Worm (Caenorhabditis elegans): ENCODE data around the gene mnm-2.

mnm-2 gene

ce11 chrX:7424813-7425212 is at the start of gene mnm-2:
Gene mnm-2 (minus strand): TSS chrX:7424913.
- TF ChIP-seq nhr-77 (tag; optimal IDR thresholded peaks at IDR 0.05) = no peak

DNA sequence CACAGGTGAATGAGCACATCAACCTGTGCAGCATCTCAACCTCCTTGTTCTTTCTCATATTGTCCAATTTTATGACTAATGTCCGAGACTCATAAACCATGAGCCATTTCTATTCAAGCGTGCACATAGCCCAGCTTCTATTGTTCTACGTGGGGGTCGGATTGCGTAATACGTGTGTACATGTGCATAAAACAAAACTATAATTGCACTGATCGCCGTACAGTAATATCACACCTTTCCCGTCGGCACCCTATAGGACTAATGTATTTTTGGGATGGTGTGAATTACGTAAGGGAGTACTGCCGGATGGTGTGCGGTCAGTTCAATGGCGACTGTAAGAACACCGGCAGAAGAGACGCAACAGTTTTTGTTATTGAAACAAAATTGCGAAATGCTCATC is 45.2 kb upstream of the mnm-2 start:
- TF ChIP-seq R02D3.7 (tag; optimal IDR thresholded peaks at IDR 0.05) (no peak), ztf-4 (tag; optimal IDR thresholded peaks at IDR 0.05) (no peak), nhr-77 (tag; optimal IDR thresholded peaks at IDR 0.05) (no peak), peb-1 (tag; optimal IDR thresholded peaks at IDR 0.05) (no peak), zag-1 (tag; optimal IDR thresholded peaks at IDR 0.05) (no peak), alr-1 (tag; optimal IDR thresholded peaks at IDR 0.05) (no peak), ZK546.5 (tag; optimal IDR thresholded peaks at IDR 0.05) (no peak)

- TF ChIP-seq elt-3 (tag; optimal IDR thresholded peaks at IDR 0.05) = no peak
- no peak for TF ChIP-seq blmp-1 (tag; optimal IDR thresholded peaks at IDR 0.05; ENCODE audit: insufficient read depth)
- no peak for TF ChIP-seq nhr-6 (tag; optimal IDR thresholded peaks at IDR 0.05)
- TF ChIP-seq ceh-82 (tag; optimal IDR thresholded peaks at IDR 0.05) = no peak
- TF ChIP-seq ceh-16 (tag; optimal IDR thresholded peaks at IDR 0.05) = no peak
- no peak for TF ChIP-seq unc-55 (GFP tag; optimal IDR thresholded peaks at IDR 0.05)
- no peak for TF ChIP-seq egl-27 (tag; optimal IDR thresholded peaks at IDR 0.05)
- TF ChIP-seq snpc-4 (tag; optimal IDR thresholded peaks at IDR 0.05) = no peak
- TF ChIP-seq peb-1 (tag; optimal IDR thresholded peaks at IDR 0.05) = no peak
- no peak for TF ChIP-seq dmd-4 (tag; optimal IDR thresholded peaks at IDR 0.05)
- no peak for TF ChIP-seq nhr-10 (tag; optimal IDR thresholded peaks at IDR 0.05)
- no peak for TF ChIP-seq crh-2 (tag; optimal IDR thresholded peaks at IDR 0.05)
- TF ChIP-seq nhr-12 (tag; optimal IDR thresholded peaks at IDR 0.05) = no peak
- TF ChIP-seq Y55F3AM.14 (GFP tag; optimal IDR thresholded peaks at IDR 0.05) = no peak
- TF ChIP-seq nhr-11 (tag; optimal IDR thresholded peaks at IDR 0.05) = no peak
- TF ChIP-seq lin-11 (tag; optimal IDR thresholded peaks at IDR 0.05) = no peak
Observed at ce11 chrX:7466682-7467081, 42.0 kb upstream of the mnm-2 start.

- TF ChIP-seq ZK546.5 (tag; optimal IDR thresholded peaks at IDR 0.05) = no peak
- TF ChIP-seq lsy-2 (tag; optimal IDR thresholded peaks at IDR 0.05) = peak in 1 of 2 experiments; percentile 9
- TF ChIP-seq nhr-23 (tag; optimal IDR thresholded peaks at IDR 0.05) = no peak
- TF ChIP-seq F13H6.1 (tag; optimal IDR thresholded peaks at IDR 0.05) = peak; percentile 20
- TF ChIP-seq nhr-129 (tag; optimal IDR thresholded peaks at IDR 0.05) = peak; percentile 3
Observed at ce11 chrX:7464389-7464788, 39.7 kb upstream of the mnm-2 start.

ce11 chrX:7463637-7464036 is 38.9 kb upstream of the mnm-2 start, which contains the start of gene sox-2:
Gene sox-2 (minus strand): TSS chrX:7463736.
- TF ChIP-seq nhr-237 (tag; optimal IDR thresholded peaks at IDR 0.05) (no peak), aly-2 (tag; optimal IDR thresholded peaks at IDR 0.05) (no peak), sma-3 (GFP tag; optimal IDR thresholded peaks at IDR 0.05) (no peak), snpc-4 (tag; optimal IDR thresholded peaks at IDR 0.05) (no peak), F13H6.1 (tag; optimal IDR thresholded peaks at IDR 0.05) (no peak), C34F6.9 (tag; optimal IDR thresholded peaks at IDR 0.05) (no peak), crh-2 (tag; optimal IDR thresholded peaks at IDR 0.05) (no peak), Y55F3AM.14 (GFP tag; optimal IDR thresholded peaks at IDR 0.05) (no peak), ztf-4 (tag; optimal IDR thresholded peaks at IDR 0.05) (no peak), ceh-16 (tag; optimal IDR thresholded peaks at IDR 0.05) (no peak)

ce11 chrX:7460516-7460915 is 35.8 kb upstream of the mnm-2 start:
- no peak for TF ChIP-seq ama-1 (optimal IDR thresholded peaks at IDR 0.05)
- no peak for TF ChIP-seq elt-1 (tag; optimal IDR thresholded peaks at IDR 0.05)
- TF ChIP-seq peb-1 (tag; optimal IDR thresholded peaks at IDR 0.05) = no peak
- TF ChIP-seq nhr-23 (tag; optimal IDR thresholded peaks at IDR 0.05) = no peak
- TF ChIP-seq lsy-2 (tag; optimal IDR thresholded peaks at IDR 0.05) = peak in 1 of 2 experiments; percentile 11
- no peak for TF ChIP-seq mdl-1 (tag; optimal IDR thresholded peaks at IDR 0.05)
- TF ChIP-seq sma-9 (GFP tag; optimal IDR thresholded peaks at IDR 0.05) = peak; percentile 3
- TF ChIP-seq sma-9 (tag; optimal IDR thresholded peaks at IDR 0.05) = no peak
- TF ChIP-seq mab-5 (tag; optimal IDR thresholded peaks at IDR 0.05) = no peak
- TF ChIP-seq ztf-1 (GFP tag; conservative IDR thresholded peaks at IDR 0.05) = no peak
- TF ChIP-seq sma-3 (GFP tag; optimal IDR thresholded peaks at IDR 0.05) = no peak
- no peak for TF ChIP-seq lin-39 (tag; optimal IDR thresholded peaks at IDR 0.05)
- no peak for TF ChIP-seq fos-1 (tag; optimal IDR thresholded peaks at IDR 0.05)
- no peak for TF ChIP-seq snpc-4 (tag; optimal IDR thresholded peaks at IDR 0.05)
- TF ChIP-seq nhr-12 (tag; optimal IDR thresholded peaks at IDR 0.05) = no peak
- TF ChIP-seq unc-39 (tag; optimal IDR thresholded peaks at IDR 0.05) = no peak
- no peak for TF ChIP-seq Y55F3AM.14 (GFP tag; optimal IDR thresholded peaks at IDR 0.05)
- peak; percentile 0 for TF ChIP-seq F13H6.1 (tag; optimal IDR thresholded peaks at IDR 0.05)
- no peak for TF ChIP-seq nhr-237 (tag; optimal IDR thresholded peaks at IDR 0.05)

Measured in whole organism, L2 larva.